Worm (Caenorhabditis elegans): ENCODE results near the gene F54D10.4.

F54D10.4 gene

ce11 chrII:3808104-3808503 lies 1.2 kb upstream of the F54D10.4 start, which contains the start of gene F54D10.5:
Gene F54D10.5, minus strand, starts transcription at chrII:3808177.
- TF ChIP-seq unc-39 (tag; optimal IDR thresholded peaks at IDR 0.05) = no peak
- peak; percentile 60 for TF ChIP-seq nhr-237 (tag; optimal IDR thresholded peaks at IDR 0.05)
- no peak for TF ChIP-seq ham-2 (GFP tag; optimal IDR thresholded peaks at IDR 0.05)
- no peak for TF ChIP-seq lin-32 (GFP tag; optimal IDR thresholded peaks at IDR 0.05)
- TF ChIP-seq tbx-8 (GFP tag; optimal IDR thresholded peaks at IDR 0.05) = no peak
- peak; percentile 40 for TF ChIP-seq mab-5 (tag; optimal IDR thresholded peaks at IDR 0.05)
- TF ChIP-seq lsy-2 (tag; optimal IDR thresholded peaks at IDR 0.05) = peak; percentile 58
- TF ChIP-seq nhr-2 (tag; optimal IDR thresholded peaks at IDR 0.05) = peak; percentile 18
- TF ChIP-seq nhr-28 (tag; optimal IDR thresholded peaks at IDR 0.05) = no peak
- TF ChIP-seq lin-13 (tag; optimal IDR thresholded peaks at IDR 0.05) = peak; percentile 30
- no peak for TF ChIP-seq nhr-12 (tag; optimal IDR thresholded peaks at IDR 0.05)
- peak; percentile 91 for TF ChIP-seq mep-1 (tag; optimal IDR thresholded peaks at IDR 0.05)
- no peak for TF ChIP-seq ceh-83 (GFP tag; optimal IDR thresholded peaks at IDR 0.05)
- no peak for TF ChIP-seq unc-62 (GFP tag; optimal IDR thresholded peaks at IDR 0.05)
- peak; percentile 52 for TF ChIP-seq hlh-1 (tag; optimal IDR thresholded peaks at IDR 0.05)
- no peak for TF ChIP-seq drap-1 (GFP tag; optimal IDR thresholded peaks at IDR 0.05)
- peak; percentile 43 for TF ChIP-seq sptf-1 (tag; optimal IDR thresholded peaks at IDR 0.05)
- no peak for TF ChIP-seq M03D4.4 (tag; optimal IDR thresholded peaks at IDR 0.05)
- no peak for TF ChIP-seq ceh-39 (tag; optimal IDR thresholded peaks at IDR 0.05)

- no peak for TF ChIP-seq ces-1 (GFP tag; optimal IDR thresholded peaks at IDR 0.05)
- no peak for TF ChIP-seq unc-39 (tag; optimal IDR thresholded peaks at IDR 0.05)
- no peak for TF ChIP-seq lin-13 (tag; optimal IDR thresholded peaks at IDR 0.05)
- no peak for TF ChIP-seq flh-1 (GFP tag; optimal IDR thresholded peaks at IDR 0.05)
- TF ChIP-seq M03D4.4 (tag; optimal IDR thresholded peaks at IDR 0.05) = no peak
- TF ChIP-seq nhr-76 (tag; optimal IDR thresholded peaks at IDR 0.05) = no peak
- TF ChIP-seq ceh-39 (tag; optimal IDR thresholded peaks at IDR 0.05) = no peak
- TF ChIP-seq ceh-83 (GFP tag; optimal IDR thresholded peaks at IDR 0.05) = no peak
- TF ChIP-seq elt-1 (tag; optimal IDR thresholded peaks at IDR 0.05; ENCODE audit: borderline replicate concordance, insufficient read depth) = no peak
- TF ChIP-seq lsy-2 (tag; optimal IDR thresholded peaks at IDR 0.05) = no peak
- no peak for TF ChIP-seq mep-1 (tag; optimal IDR thresholded peaks at IDR 0.05)
- no peak for TF ChIP-seq hlh-1 (tag; optimal IDR thresholded peaks at IDR 0.05)
- TF ChIP-seq lin-32 (GFP tag; optimal IDR thresholded peaks at IDR 0.05) = no peak
- no peak for TF ChIP-seq tbx-8 (GFP tag; optimal IDR thresholded peaks at IDR 0.05)
Observed at ce11 chrII:3805518-3805917, 1.3 kb downstream of the F54D10.4 start.

ce11 chrII:3803219-3803618 lies 3.6 kb downstream of the F54D10.4 start, which contains the start of gene ins-32:
Gene ins-32, minus strand, starts transcription at chrII:3803319.
- no peak for TF ChIP-seq elt-3 (tag; optimal IDR thresholded peaks at IDR 0.05)
- no peak for TF ChIP-seq lsy-2 (tag; optimal IDR thresholded peaks at IDR 0.05)
- TF ChIP-seq flh-1 (GFP tag; optimal IDR thresholded peaks at IDR 0.05) = no peak
- no peak for TF ChIP-seq ztf-11 (tag; optimal IDR thresholded peaks at IDR 0.05)
- no peak for TF ChIP-seq mab-5 (tag; optimal IDR thresholded peaks at IDR 0.05)
- TF ChIP-seq lin-32 (GFP tag; optimal IDR thresholded peaks at IDR 0.05) = no peak
- TF ChIP-seq drap-1 (GFP tag; optimal IDR thresholded peaks at IDR 0.05) = no peak
- TF ChIP-seq ham-2 (GFP tag; optimal IDR thresholded peaks at IDR 0.05) = no peak

- TF ChIP-seq nhr-76 (tag; optimal IDR thresholded peaks at IDR 0.05) (no peak), zip-8 (tag; optimal IDR thresholded peaks at IDR 0.05) (no peak), nhr-237 (tag; optimal IDR thresholded peaks at IDR 0.05) (no peak), M03D4.4 (tag; optimal IDR thresholded peaks at IDR 0.05) (no peak), nhr-28 (tag; optimal IDR thresholded peaks at IDR 0.05) (no peak), ceh-83 (GFP tag; optimal IDR thresholded peaks at IDR 0.05) (no peak)
Observed at ce11 chrII:3795323-3795722, 11.5 kb downstream of the F54D10.4 start, which contains the start of gene Y8A9A.2. Gene Y8A9A.2, plus strand, starts transcription at chrII:3795623.

ce11 chrII:3793336-3793735 lies 13.5 kb downstream of the F54D10.4 start, which contains the start of gene fbxb-99:
Gene fbxb-99, minus strand, starts transcription at chrII:3793436.
- TF ChIP-seq M03D4.4 (tag; optimal IDR thresholded peaks at IDR 0.05) (no peak), mls-2 (tag; optimal IDR thresholded peaks at IDR 0.05) (no peak), zip-8 (tag; optimal IDR thresholded peaks at IDR 0.05) (no peak), snpc-4 (tag; optimal IDR thresholded peaks at IDR 0.05) (no peak), ces-1 (GFP tag; optimal IDR thresholded peaks at IDR 0.05) (no peak), sptf-1 (tag; optimal IDR thresholded peaks at IDR 0.05) (no peak), flh-1 (GFP tag; optimal IDR thresholded peaks at IDR 0.05) (no peak), hlh-1 (tag; optimal IDR thresholded peaks at IDR 0.05) (no peak), mep-1 (tag; optimal IDR thresholded peaks at IDR 0.05) (no peak), ham-2 (GFP tag; optimal IDR thresholded peaks at IDR 0.05) (no peak)
